Worm (Caenorhabditis elegans) whole organism, L2 larva: ENCODE results near the gene rpl-29.

Experiments used
- lin-39 ChIP-seq: fragments of 150-350 bp; optimal IDR thresholded peaks from 2 replicates; lab custom pipeline; 2014; ENCODE audit warnings: missing biosample characterization, missing genetic modification reagents, missing genetic modification characterization
- nhr-25 ChIP-seq: fragments of 150-350 bp; sonication (generic microtip); optimal IDR thresholded peaks from 3 replicates; lab custom pipeline; 2014; ENCODE audit warnings: missing biosample characterization, missing genetic modification characterization
- sma-3 ChIP-seq: sonication (generic microtip); optimal IDR thresholded peaks from 2 replicates; lab custom pipeline; 2016; ENCODE audit warnings: missing genetic modification reagents, missing genetic modification characterization, missing compliant biosample characterization

ce11 chrIV:13906369-13906768 is 24.3 kb downstream of the rpl-29 start:
- TF ChIP-seq nhr-25 (tag; lab: Kevin White, UChicago) (no peak), sma-3 (no peak), lin-39 (no peak)
